Worm (Caenorhabditis elegans) whole organism, L4/young adult: Measurements from ENCODE around the gene mrck-1.

Experiments
- W03F9.2 ChIP-seq: fragments of 150-350 bp; optimal IDR thresholded peaks from 2 replicates; lab custom pipeline; 2014; ENCODE audit warnings: missing biosample characterization, missing genetic modification characterization
- dao-5 ChIP-seq: sonication (generic microtip); optimal IDR thresholded peaks from 2 replicates; lab custom pipeline; 2016; ENCODE audit warnings: missing genotype, missing genetic modification characterization, moderate library complexity, missing compliant biosample characterization
- him-1 ChIP-seq: sonication (generic microtip); optimal IDR thresholded peaks from 2 replicates; lab custom pipeline; 2016; ENCODE audit warnings: missing genotype, missing genetic modification reagents, missing genetic modification characterization, missing compliant biosample characterization

ce11 chrV:6276205-6276604, 9.1 kb upstream of the mrck-1 start, which contains the start of gene F31F7.1:
- no peak for TF ChIP-seq him-1 (tag; lab: Kevin White, UChicago)
- no peak for TF ChIP-seq W03F9.2 (tag; lab: Kevin White, UChicago)
- no peak for TF ChIP-seq dao-5 (tag; lab: Kevin White, UChicago)
